Worm (Caenorhabditis elegans) whole organism, late embryonic: ENCODE results near the gene F28H6.6.

Experiments
- C38D4.7 ChIP-seq: fragments of 200-800 bp; sonication (Bioruptor generic); optimal IDR thresholded peaks from 2 replicates; lab custom pipeline; 2018; ENCODE audit warnings: mild to moderate bottlenecking, missing genetic modification characterization, moderate library complexity, missing compliant biosample characterization
- F13H6.1 ChIP-seq: sonication (generic microtip); optimal IDR thresholded peaks from 2 replicates; lab custom pipeline; 2016; ENCODE audit warnings: missing genetic modification characterization, missing compliant biosample characterization
- K02D7.2 ChIP-seq: sonication (generic microtip); optimal IDR thresholded peaks from 2 replicates; lab custom pipeline; 2017; ENCODE audit warnings: mild to moderate bottlenecking, missing genetic modification characterization, missing compliant biosample characterization
- T23F11.4 ChIP-seq: fragments of 200-800 bp; sonication (Bioruptor generic); optimal IDR thresholded peaks from 2 replicates; lab custom pipeline; 2018; ENCODE audit warnings: mild to moderate bottlenecking, missing genetic modification characterization, missing compliant biosample characterization
- Y22D7AL.16 ChIP-seq: sonication (generic microtip); optimal IDR thresholded peaks from 2 replicates; lab custom pipeline; 2016; ENCODE audit warnings: missing genetic modification characterization, missing compliant biosample characterization
- ahr-1 ChIP-seq: sonication (generic microtip); optimal IDR thresholded peaks from 2 replicates; lab custom pipeline; 2016; ENCODE audit warnings: missing genetic modification characterization, missing compliant biosample characterization
- ama-1 ChIP-seq: fragments of 150-350 bp; optimal IDR thresholded peaks from 2 replicates; lab custom pipeline; 2014
- ceh-18 ChIP-seq: sonication (generic microtip); optimal IDR thresholded peaks from 2 replicates; lab custom pipeline; 2016; ENCODE audit warnings: missing genetic modification characterization, missing compliant biosample characterization
- ceh-22 ChIP-seq: sonication (generic microtip); optimal IDR thresholded peaks from 2 replicates; lab custom pipeline; 2017; ENCODE audit warnings: missing biosample characterization, missing genetic modification characterization
- ceh-30 ChIP-seq: fragments of 150-350 bp; optimal IDR thresholded peaks from 2 replicates; lab custom pipeline; 2014; ENCODE audit warnings: missing biosample characterization, missing genetic modification characterization
- ceh-31 ChIP-seq: sonication (generic microtip); optimal IDR thresholded peaks from 2 replicates; lab custom pipeline; 2016; ENCODE audit warnings: missing genetic modification characterization, missing compliant biosample characterization
- ceh-34 ChIP-seq: sonication (generic microtip); optimal IDR thresholded peaks from 2 replicates; lab custom pipeline; 2016; ENCODE audit warnings: mild to moderate bottlenecking, missing genetic modification characterization, missing compliant biosample characterization
- ceh-48 ChIP-seq: sonication (generic microtip); optimal IDR thresholded peaks from 2 replicates; lab custom pipeline; 2016; ENCODE audit warnings: missing genetic modification characterization, inconsistent platforms, missing compliant biosample characterization
- ceh-6 ChIP-seq: fragments of 200-800 bp; sonication (Bioruptor generic); optimal IDR thresholded peaks from 2 replicates; lab custom pipeline; 2018; ENCODE audit warnings: mild to moderate bottlenecking, missing genetic modification characterization, missing compliant biosample characterization
- ceh-9 ChIP-seq: sonication (generic microtip); optimal IDR thresholded peaks from 2 replicates; lab custom pipeline; 2016; ENCODE audit warnings: mild to moderate bottlenecking, missing genetic modification characterization, inconsistent platforms, missing compliant biosample characterization
- che-1 ChIP-seq: sonication (generic microtip); optimal IDR thresholded peaks from 2 replicates; lab custom pipeline; 2016; ENCODE audit warnings: mild to moderate bottlenecking, missing genetic modification characterization, missing compliant biosample characterization
- dve-1 ChIP-seq: sonication (generic microtip); optimal IDR thresholded peaks from 2 replicates; lab custom pipeline; 2017; ENCODE audit warnings: antibody characterized with exemption, mild to moderate bottlenecking, missing genetic modification characterization, missing compliant biosample characterization
- elt-2 ChIP-seq: sonication (generic microtip); optimal IDR thresholded peaks from 2 replicates; lab custom pipeline; 2016; ENCODE audit warnings: missing genetic modification reagents, missing genetic modification characterization, missing compliant biosample characterization
- elt-4 ChIP-seq: sonication (generic microtip); optimal IDR thresholded peaks from 2 replicates; lab custom pipeline; 2016; ENCODE audit warnings: missing genetic modification characterization, missing compliant biosample characterization
- ets-4 ChIP-seq: sonication (generic microtip); optimal IDR thresholded peaks from 2 replicates; lab custom pipeline; 2016; ENCODE audit warnings: missing genetic modification characterization, missing compliant biosample characterization
- eyg-1 ChIP-seq: sonication (generic microtip); optimal IDR thresholded peaks from 2 replicates; lab custom pipeline; 2016; ENCODE audit warnings: missing genotype, missing genetic modification characterization, missing compliant biosample characterization
- fax-1 ChIP-seq: sonication (generic microtip); optimal IDR thresholded peaks from 2 replicates; lab custom pipeline; 2016; ENCODE audit warnings: missing genotype, missing genetic modification characterization, missing compliant biosample characterization
- fkh-10 ChIP-seq: fragments of 150-350 bp; optimal IDR thresholded peaks from 2 replicates; lab custom pipeline; 2014; ENCODE audit warnings: missing biosample characterization, missing genetic modification reagents, missing genetic modification characterization
- fkh-6 ChIP-seq: sonication (generic microtip); optimal IDR thresholded peaks from 2 replicates; lab custom pipeline; 2016; ENCODE audit warnings: missing genetic modification characterization, missing compliant biosample characterization
- hlh-15 ChIP-seq: sonication (generic microtip); optimal IDR thresholded peaks from 2 replicates; lab custom pipeline; 2016; ENCODE audit warnings: missing genetic modification characterization, missing compliant biosample characterization
- hlh-30 ChIP-seq: sonication (generic microtip); optimal IDR thresholded peaks from 2 replicates; lab custom pipeline; 2017; ENCODE audit warnings: antibody characterized with exemption, missing genetic modification characterization, missing compliant biosample characterization; ENCODE audit not compliant: insufficient read depth
- hlh-8 ChIP-seq: sonication (generic microtip); optimal IDR thresholded peaks from 2 replicates; lab custom pipeline; 2016; ENCODE audit warnings: missing genotype, missing genetic modification characterization, missing compliant biosample characterization
- lim-6 ChIP-seq: sonication (generic microtip); optimal IDR thresholded peaks from 2 replicates; lab custom pipeline; 2016; ENCODE audit warnings: missing genetic modification characterization, missing compliant biosample characterization
- lin-11 ChIP-seq: fragments of 200-800 bp; sonication (Bioruptor generic); optimal IDR thresholded peaks from 2 replicates; lab custom pipeline; 2018; ENCODE audit warnings: mild to moderate bottlenecking, missing genetic modification characterization, missing compliant biosample characterization
- mec-3 ChIP-seq: sonication (generic microtip); optimal IDR thresholded peaks from 2 replicates; lab custom pipeline; 2016; ENCODE audit warnings: borderline replicate concordance, missing genetic modification characterization, missing compliant biosample characterization
- nfya-1 ChIP-seq: sonication (generic microtip); optimal IDR thresholded peaks from 2 replicates; lab custom pipeline; 2017; ENCODE audit warnings: missing genetic modification characterization, mild to moderate bottlenecking, missing compliant biosample characterization, antibody characterized with exemption, moderate library complexity
- nhr-11 ChIP-seq: fragments of 150-350 bp; optimal IDR thresholded peaks from 2 replicates; lab custom pipeline; 2014; ENCODE audit warnings: missing biosample characterization, missing genetic modification characterization
- nhr-232 ChIP-seq: sonication (generic microtip); optimal IDR thresholded peaks from 2 replicates; lab custom pipeline; 2016; ENCODE audit warnings: missing genetic modification characterization, missing compliant biosample characterization
- npax-4 ChIP-seq: sonication (generic microtip); optimal IDR thresholded peaks from 2 replicates; lab custom pipeline; 2016; ENCODE audit warnings: missing genetic modification characterization, missing compliant biosample characterization
- odd-2 ChIP-seq: sonication (generic microtip); optimal IDR thresholded peaks from 2 replicates; lab custom pipeline; 2017; ENCODE audit warnings: antibody characterized with exemption, mild to moderate bottlenecking, missing genetic modification characterization, missing compliant biosample characterization
- pha-2 ChIP-seq: sonication (generic microtip); optimal IDR thresholded peaks from 2 replicates; lab custom pipeline; 2017; ENCODE audit warnings: mild to moderate bottlenecking, missing genetic modification characterization, missing compliant biosample characterization
- pros-1 ChIP-seq: fragments of 150-350 bp; optimal IDR thresholded peaks from 2 replicates; lab custom pipeline; 2014; ENCODE audit warnings: missing biosample characterization, missing genetic modification reagents, missing genetic modification characterization
- ref-2 ChIP-seq: sonication (generic microtip); optimal IDR thresholded peaks from 2 replicates; lab custom pipeline; 2016; ENCODE audit warnings: missing genetic modification characterization, missing compliant biosample characterization
- rnt-1 ChIP-seq: sonication (generic microtip); optimal IDR thresholded peaks from 2 replicates; lab custom pipeline; 2016; ENCODE audit warnings: missing genetic modification characterization, missing compliant biosample characterization
- sdc-2 ChIP-seq: sonication (generic microtip); optimal IDR thresholded peaks from 2 replicates; lab custom pipeline; 2016; ENCODE audit warnings: missing genotype, missing genetic modification characterization, missing compliant biosample characterization
- sox-2 ChIP-seq: fragments of 200-800 bp; sonication (Bioruptor generic); IDR thresholded peaks from 2 replicates; pipeline ENCODE4 v1.3.6; 2022; ENCODE audit warnings: missing genetic modification reagents, missing genetic modification characterization, missing compliant biosample characterization
- sox-4 ChIP-seq: sonication (generic microtip); optimal IDR thresholded peaks from 2 replicates; lab custom pipeline; 2017; ENCODE audit warnings: mild to moderate bottlenecking, missing genetic modification characterization, inconsistent platforms, missing compliant biosample characterization
- syd-9 ChIP-seq: sonication (generic microtip); optimal IDR thresholded peaks from 2 replicates; lab custom pipeline; 2016; ENCODE audit warnings: mild to moderate bottlenecking, missing genetic modification characterization, moderate library complexity, missing compliant biosample characterization
- tbx-2 ChIP-seq: sonication (generic microtip); optimal IDR thresholded peaks from 2 replicates; lab custom pipeline; 2016; ENCODE audit warnings: missing genetic modification characterization, missing compliant biosample characterization
- tbx-7 ChIP-seq: sonication (generic microtip); optimal IDR thresholded peaks from 2 replicates; lab custom pipeline; 2016; ENCODE audit warnings: missing genotype, missing genetic modification characterization, missing compliant biosample characterization
- unc-3 ChIP-seq, 2 experiments: fragments of 200-800 bp in 1 of 2; sonication (Bioruptor generic) in 1 of 2; sonication (generic microtip) in 1 of 2; conservative IDR thresholded peaks in 1 of 2; optimal IDR thresholded peaks in 1 of 2; 2 replicates each; pipeline versions ENCODE4 v1.3.6 to Lab custom; 2016 to 2022; ENCODE audit warnings: missing compliant biosample characterization in 2 of 2, missing genetic modification characterization in 2 of 2, missing genetic modification reagents in 1 of 2
- unc-86 ChIP-seq: sonication (generic microtip); optimal IDR thresholded peaks from 2 replicates; lab custom pipeline; 2016; ENCODE audit warnings: missing genetic modification characterization, missing compliant biosample characterization
- zip-5 ChIP-seq: sonication (generic microtip); optimal IDR thresholded peaks from 2 replicates; lab custom pipeline; 2016; ENCODE audit warnings: missing genetic modification characterization, missing compliant biosample characterization
- ztf-16 ChIP-seq: sonication (generic microtip); optimal IDR thresholded peaks from 2 replicates; lab custom pipeline; 2017; ENCODE audit warnings: missing genetic modification characterization, missing compliant biosample characterization

F28H6.6 gene

ce11 chrX:14125870-14126269, at the start of gene F28H6.6:
Gene F28H6.6 (minus strand): TSS chrX:14125879.
- no peak for TF ChIP-seq ahr-1 (tag; lab: Kevin White, UChicago)
- no peak for TF ChIP-seq ceh-18 (tag; lab: Kevin White, UChicago)

ce11 chrX:14173850-14174249, 48.2 kb upstream of the F28H6.6 start, which contains the start of gene idhb-1:
Gene idhb-1 (minus strand): TSS chrX:14174063.
- TF ChIP-seq fax-1 (tag; lab: Kevin White, UChicago) (no peak), tbx-2 (tag; lab: Kevin White, UChicago) (peak; percentile 54), ceh-22 (tag; lab: Kevin White, UChicago) (no peak), sdc-2 (peak; percentile 54), hlh-30 (peak; percentile 37), ceh-48 (tag; lab: Kevin White, UChicago) (peak; percentile 83), ceh-31 (peak; percentile 50), K02D7.2 (tag; lab: Kevin White, UChicago) (no peak), ceh-34 (tag; lab: Kevin White, UChicago) (peak; percentile 39), ahr-1 (tag; lab: Kevin White, UChicago) (no peak), hlh-15 (tag; lab: Kevin White, UChicago) (no peak), ceh-18 (tag; lab: Kevin White, UChicago) (peak; percentile 46), dve-1 (tag; lab: Kevin White, UChicago) (peak; percentile 39), ref-2 (tag; lab: Kevin White, UChicago) (no peak), nfya-1 (peak; percentile 67), fkh-6 (no peak), unc-86 (no peak), eyg-1 (no peak), tbx-7 (no peak)

- TF ChIP-seq ceh-30 (tag; lab: Kevin White, UChicago) (peak; percentile 44), nfya-1 (peak; percentile 77), fkh-10 (no peak), elt-2 (tag; lab: Kevin White, UChicago) (peak; percentile 72), zip-5 (no peak), K02D7.2 (tag; lab: Kevin White, UChicago) (no peak), sox-4 (tag; lab: Kevin White, UChicago) (no peak), syd-9 (tag; lab: Kevin White, UChicago) (peak; percentile 7), fax-1 (tag; lab: Kevin White, UChicago) (no peak), pha-2 (tag; lab: Kevin White, UChicago) (no peak), eyg-1 (no peak), C38D4.7 (no peak), hlh-15 (tag; lab: Kevin White, UChicago) (no peak), sox-2 (GFP tag; lab: Robert Waterston, UW) (no peak), ztf-16 (tag; lab: Kevin White, UChicago) (no peak), Y22D7AL.16 (tag; lab: Kevin White, UChicago) (no peak), ama-1 (no peak), elt-4 (no peak), odd-2 (tag; lab: Kevin White, UChicago) (no peak), unc-3 (GFP tag; conservative IDR thresholded peaks at IDR 0.05; lab: Robert Waterston, UW) (no peak), unc-3 (tag; optimal IDR thresholded peaks at IDR 0.05; lab: Kevin White, UChicago) (no peak), lin-11 (tag; lab: Kevin White, UChicago) (no peak), tbx-7 (no peak), che-1 (tag; lab: Kevin White, UChicago) (no peak), npax-4 (tag; lab: Kevin White, UChicago) (no peak), T23F11.4 (no peak), ceh-6 (GFP tag; lab: Kevin White, UChicago) (peak; percentile 35), F13H6.1 (tag; lab: Kevin White, UChicago) (no peak), mec-3 (tag; lab: Kevin White, UChicago) (no peak), hlh-8 (tag; lab: Kevin White, UChicago) (peak; percentile 82), nhr-232 (tag; lab: Kevin White, UChicago) (no peak), ceh-48 (tag; lab: Kevin White, UChicago) (peak; percentile 34), nhr-11 (tag; lab: Kevin White, UChicago) (no peak), pros-1 (peak; percentile 12), ets-4 (tag; lab: Kevin White, UChicago) (peak; percentile 57), fkh-6 (no peak), lim-6 (no peak), rnt-1 (tag; lab: Kevin White, UChicago) (peak; percentile 42), ceh-9 (tag; lab: Kevin White, UChicago) (no peak)
These were observed 43.9 kb upstream of the F28H6.6 start, which contains the start of gene sym-4 for ce11 chrX:14169569-14170031. Gene sym-4 (minus strand): TSS chrX:14169619.
